Worm (Caenorhabditis elegans) whole organism, midembryonic: ENCODE results near the gene srbc-41.

Experiments used
- T22C8.4 ChIP-seq: fragments of 200-800 bp; sonication (Bioruptor generic); IDR thresholded peaks from 2 replicates; pipeline ENCODE4 v1.3.6; 2022; ENCODE audit warnings: missing genetic modification characterization, missing compliant biosample characterization
- flt-1 ChIP-seq: fragments of 200-800 bp; sonication (Bioruptor generic); IDR thresholded peaks from 2 replicates; pipeline ENCODE4 v1.3.6; 2022; ENCODE audit warnings: missing genetic modification characterization, missing compliant biosample characterization
- klf-2 ChIP-seq: fragments of 200-800 bp; sonication (Bioruptor generic); conservative IDR thresholded peaks from 2 replicates; pipeline ENCODE4 v1.3.6; 2022; ENCODE audit warnings: missing genetic modification reagents, missing genetic modification characterization, missing compliant biosample characterization
- med-1 ChIP-seq: sonication (generic microtip); optimal IDR thresholded peaks from 2 replicates; lab custom pipeline; 2017; ENCODE audit warnings: missing genetic modification characterization, mild to moderate bottlenecking, missing compliant biosample characterization, antibody characterized with exemption, missing genetic modification reagents; ENCODE audit not compliant: insufficient read depth
- ref-1 ChIP-seq: fragments of 200-800 bp; sonication (Bioruptor generic); conservative IDR thresholded peaks from 2 replicates; pipeline ENCODE4 v1.3.6; 2022; ENCODE audit warnings: missing genetic modification reagents, missing genetic modification characterization, missing compliant biosample characterization
- tab-1 ChIP-seq: fragments of 200-800 bp; sonication (Bioruptor generic); IDR thresholded peaks from 2 replicates; pipeline ENCODE4 v1.3.6; 2022; ENCODE audit warnings: missing genetic modification characterization, missing compliant biosample characterization
- ztf-23 ChIP-seq: fragments of 200-800 bp; sonication (Bioruptor generic); IDR thresholded peaks from 2 replicates; pipeline ENCODE4 v1.3.6; 2022; ENCODE audit warnings: missing genetic modification reagents, missing genetic modification characterization, missing compliant biosample characterization

- no peak for TF ChIP-seq flt-1
- TF ChIP-seq T22C8.4 = no peak
- no peak for TF ChIP-seq ref-1 (GFP tag; lab: Robert Waterston, UW)
- TF ChIP-seq med-1 (GFP tag; lab: Kevin White, UChicago) = no peak
- no peak for TF ChIP-seq ztf-23 (GFP tag; lab: Robert Waterston, UW)
- TF ChIP-seq klf-2 = no peak
- TF ChIP-seq tab-1 (GFP tag; lab: Robert Waterston, UW) = no peak
Observed at ce11 chrV:1588128-1588527, 26.5 kb downstream of the srbc-41 start, which contains the start of gene F16B4.5.
